Worm (Caenorhabditis elegans) whole organism, L1 larva: ENCODE measurements around the gene B0432.14.
A peak's percentile ranks its signal among the peaks of the same experiment; 100 is the strongest.

Experiments
- C04F5.9 ChIP-seq: sonication (generic microtip); optimal IDR thresholded peaks from 2 replicates; lab custom pipeline; 2016; ENCODE audit warnings: missing genetic modification characterization, missing compliant biosample characterization
- C16A3.4 ChIP-seq: fragments of 150-350 bp; optimal IDR thresholded peaks from 2 replicates; lab custom pipeline; 2014; ENCODE audit warnings: missing biosample characterization, missing genetic modification characterization
- F16B12.6 ChIP-seq: fragments of 150-350 bp; optimal IDR thresholded peaks from 2 replicates; lab custom pipeline; 2014; ENCODE audit warnings: missing biosample characterization, missing genetic modification characterization
- aha-1 ChIP-seq: fragments of 150-350 bp; optimal IDR thresholded peaks from 2 replicates; lab custom pipeline; 2014; ENCODE audit warnings: missing biosample characterization, missing genetic modification characterization
- alr-1 ChIP-seq: fragments of 200-800 bp; sonication (Bioruptor generic); optimal IDR thresholded peaks from 2 replicates; lab custom pipeline; 2018; ENCODE audit warnings: borderline replicate concordance, mild to moderate bottlenecking, missing genetic modification characterization, missing compliant biosample characterization
- blmp-1 ChIP-seq: fragments of 150-350 bp; optimal IDR thresholded peaks from 2 replicates; lab custom pipeline; 2014; ENCODE audit warnings: missing biosample characterization, missing genetic modification characterization
- ceh-8 ChIP-seq: fragments of 200-800 bp; sonication (Bioruptor generic); optimal IDR thresholded peaks from 2 replicates; lab custom pipeline; 2018; ENCODE audit warnings: mild to moderate bottlenecking, missing genetic modification characterization, moderate library complexity, missing compliant biosample characterization
- ceh-82 ChIP-seq, 3 experiments: fragments of 150-350 bp in 1 of 3; sonication (generic microtip) in 2 of 3; optimal IDR thresholded peaks; 2 replicates each; lab custom pipeline; 2014 to 2017; ENCODE audit warnings: missing biosample characterization in 3 of 3, missing genetic modification characterization in 3 of 3
- ceh-90 ChIP-seq: sonication (generic microtip); optimal IDR thresholded peaks from 2 replicates; lab custom pipeline; 2016; ENCODE audit warnings: missing genetic modification characterization, missing compliant biosample characterization
- ces-1 ChIP-seq: fragments of 150-350 bp; optimal IDR thresholded peaks from 2 replicates; lab custom pipeline; 2014; ENCODE audit warnings: missing biosample characterization, missing genetic modification reagents, missing genetic modification characterization
- dsc-1 ChIP-seq: sonication (generic microtip); optimal IDR thresholded peaks from 2 replicates; lab custom pipeline; 2016; ENCODE audit warnings: mild to moderate bottlenecking, missing genetic modification characterization, missing compliant biosample characterization
- efl-1 ChIP-seq, 4 experiments: fragments of 150-350 bp; optimal IDR thresholded peaks in 3 of 4; peaks in 1 of 4; 1 replicate in 1 of 4; 2 replicates in 3 of 4; lab custom pipeline; 2014; ENCODE audit warnings: missing biosample characterization in 2 of 4, missing genetic modification characterization in 2 of 4, missing genetic modification reagents in 2 of 4
- efl-3 ChIP-seq: fragments of 200-800 bp; sonication (Bioruptor generic); optimal IDR thresholded peaks from 2 replicates; lab custom pipeline; 2018; ENCODE audit warnings: mild to moderate bottlenecking, missing genetic modification characterization, missing compliant biosample characterization
- egl-27 ChIP-seq, 2 experiments: fragments of 150-350 bp in 1 of 2; sonication (generic microtip); optimal IDR thresholded peaks; 3 replicates each; lab custom pipeline; 2017 to 2018; ENCODE audit warnings: missing biosample characterization in 2 of 2, missing genetic modification characterization in 2 of 2, missing genetic modification reagents in 2 of 2
- elt-2 ChIP-seq: sonication (generic microtip); optimal IDR thresholded peaks from 2 replicates; lab custom pipeline; 2016; ENCODE audit warnings: missing genetic modification characterization, mild to moderate bottlenecking, inconsistent platforms, missing compliant biosample characterization, missing genetic modification reagents
- elt-3 ChIP-seq, 6 experiments: fragments of 150-350 bp in 1 of 6; sonication (generic microtip); optimal IDR thresholded peaks; 2 replicates each; lab custom pipeline; 2017 to 2018; ENCODE audit warnings: missing biosample characterization in 6 of 6, missing genetic modification characterization in 6 of 6, inconsistent platforms in 1 of 6
- ets-5 ChIP-seq: fragments of 200-800 bp; sonication (Bioruptor generic); IDR thresholded peaks from 2 replicates; pipeline ENCODE4 v1.3.6; 2022; ENCODE audit warnings: missing genetic modification characterization, missing compliant biosample characterization
- fkh-4 ChIP-seq: sonication (generic microtip); optimal IDR thresholded peaks from 2 replicates; lab custom pipeline; 2016; ENCODE audit warnings: missing compliant biosample characterization, missing genetic modification characterization, borderline replicate concordance
- hlh-4 ChIP-seq: sonication (generic microtip); optimal IDR thresholded peaks from 2 replicates; lab custom pipeline; 2016; ENCODE audit warnings: mild to moderate bottlenecking, missing genetic modification characterization, missing compliant biosample characterization
- hpl-2 ChIP-seq: fragments of 150-350 bp; optimal IDR thresholded peaks from 2 replicates; lab custom pipeline; 2014; ENCODE audit warnings: missing biosample characterization, missing genetic modification reagents, missing genetic modification characterization
- irx-1 ChIP-seq: sonication (generic microtip); optimal IDR thresholded peaks from 2 replicates; lab custom pipeline; 2016; ENCODE audit warnings: missing genetic modification characterization, missing compliant biosample characterization
- jun-1 ChIP-seq: fragments of 150-350 bp; optimal IDR thresholded peaks from 2 replicates; lab custom pipeline; 2014; ENCODE audit warnings: missing biosample characterization, missing genetic modification reagents, missing genetic modification characterization
- lin-13 ChIP-seq: fragments of 150-350 bp; optimal IDR thresholded peaks from 2 replicates; lab custom pipeline; 2014; ENCODE audit warnings: missing biosample characterization, missing genetic modification reagents, missing genetic modification characterization
- lir-3 ChIP-seq: sonication (generic microtip); optimal IDR thresholded peaks from 2 replicates; lab custom pipeline; 2016; ENCODE audit warnings: mild to moderate bottlenecking, missing genetic modification characterization, moderate library complexity, missing compliant biosample characterization; ENCODE audit not compliant: poor library complexity
- mab-9 ChIP-seq: fragments of 200-800 bp; sonication (Bioruptor generic); IDR thresholded peaks from 2 replicates; pipeline ENCODE4 v1.3.6; 2022; ENCODE audit warnings: missing genetic modification reagents, missing genetic modification characterization, missing compliant biosample characterization
- nhr-19 ChIP-seq: fragments of 200-800 bp; sonication (Bioruptor generic); conservative IDR thresholded peaks from 2 replicates; pipeline ENCODE4 v1.3.6; 2022; ENCODE audit warnings: missing genetic modification characterization, missing compliant biosample characterization
- nhr-20 ChIP-seq: sonication (generic microtip); optimal IDR thresholded peaks from 2 replicates; lab custom pipeline; 2016; ENCODE audit warnings: mild to moderate bottlenecking, missing genetic modification characterization, missing compliant biosample characterization
- nhr-237 ChIP-seq: fragments of 150-350 bp; optimal IDR thresholded peaks from 2 replicates; lab custom pipeline; 2014; ENCODE audit warnings: missing biosample characterization, missing genetic modification characterization
- nhr-28 ChIP-seq: fragments of 150-350 bp; optimal IDR thresholded peaks from 2 replicates; lab custom pipeline; 2014; ENCODE audit warnings: missing biosample characterization, missing genetic modification characterization
- nhr-71 ChIP-seq: sonication (generic microtip); optimal IDR thresholded peaks from 2 replicates; lab custom pipeline; 2016; ENCODE audit warnings: mild to moderate bottlenecking, missing genetic modification characterization, moderate library complexity, missing compliant biosample characterization
- pax-3 ChIP-seq: fragments of 200-800 bp; sonication (Bioruptor generic); optimal IDR thresholded peaks from 2 replicates; lab custom pipeline; 2018; ENCODE audit warnings: mild to moderate bottlenecking, missing genetic modification characterization, moderate library complexity, missing compliant biosample characterization
- pqm-1 ChIP-seq: sonication (generic microtip); optimal IDR thresholded peaks from 3 replicates; lab custom pipeline; 2017; ENCODE audit warnings: missing biosample characterization, missing genetic modification characterization
- snpc-4 ChIP-seq: fragments of 150-350 bp; optimal IDR thresholded peaks from 2 replicates; lab custom pipeline; 2014; ENCODE audit warnings: missing biosample characterization, missing genetic modification characterization
- unc-130 ChIP-seq: fragments of 150-350 bp; optimal IDR thresholded peaks from 2 replicates; lab custom pipeline; 2017; ENCODE audit warnings: missing biosample characterization, missing genetic modification characterization, inconsistent platforms
- unc-62 ChIP-seq: fragments of 150-350 bp; optimal IDR thresholded peaks from 2 replicates; lab custom pipeline; 2014; ENCODE audit warnings: missing biosample characterization, missing genetic modification reagents, missing genetic modification characterization
- unc-86 ChIP-seq: sonication (generic microtip); optimal IDR thresholded peaks from 2 replicates; lab custom pipeline; 2016; ENCODE audit warnings: missing genetic modification characterization, missing compliant biosample characterization
- unc-98 ChIP-seq: fragments of 200-800 bp; sonication (Bioruptor generic); IDR thresholded peaks from 2 replicates; pipeline ENCODE4 v1.3.6; 2022; ENCODE audit warnings: missing genetic modification characterization, missing compliant biosample characterization
- vab-15 ChIP-seq: sonication (generic microtip); optimal IDR thresholded peaks from 2 replicates; lab custom pipeline; 2017; ENCODE audit warnings: missing genotype, mild to moderate bottlenecking, missing genetic modification characterization, missing compliant biosample characterization
- zag-1 ChIP-seq: fragments of 150-350 bp; optimal IDR thresholded peaks from 2 replicates; lab custom pipeline; 2014; ENCODE audit warnings: missing biosample characterization, missing genetic modification characterization
- zip-4 ChIP-seq: fragments of 200-800 bp; sonication (Bioruptor generic); optimal IDR thresholded peaks from 2 replicates; lab custom pipeline; 2018; ENCODE audit warnings: mild to moderate bottlenecking, missing genetic modification characterization, moderate library complexity, missing compliant biosample characterization
- ztf-4 ChIP-seq: fragments of 150-350 bp; optimal IDR thresholded peaks from 2 replicates; lab custom pipeline; 2014; ENCODE audit warnings: missing biosample characterization, missing genetic modification characterization

B0432.14 gene

DNA sequence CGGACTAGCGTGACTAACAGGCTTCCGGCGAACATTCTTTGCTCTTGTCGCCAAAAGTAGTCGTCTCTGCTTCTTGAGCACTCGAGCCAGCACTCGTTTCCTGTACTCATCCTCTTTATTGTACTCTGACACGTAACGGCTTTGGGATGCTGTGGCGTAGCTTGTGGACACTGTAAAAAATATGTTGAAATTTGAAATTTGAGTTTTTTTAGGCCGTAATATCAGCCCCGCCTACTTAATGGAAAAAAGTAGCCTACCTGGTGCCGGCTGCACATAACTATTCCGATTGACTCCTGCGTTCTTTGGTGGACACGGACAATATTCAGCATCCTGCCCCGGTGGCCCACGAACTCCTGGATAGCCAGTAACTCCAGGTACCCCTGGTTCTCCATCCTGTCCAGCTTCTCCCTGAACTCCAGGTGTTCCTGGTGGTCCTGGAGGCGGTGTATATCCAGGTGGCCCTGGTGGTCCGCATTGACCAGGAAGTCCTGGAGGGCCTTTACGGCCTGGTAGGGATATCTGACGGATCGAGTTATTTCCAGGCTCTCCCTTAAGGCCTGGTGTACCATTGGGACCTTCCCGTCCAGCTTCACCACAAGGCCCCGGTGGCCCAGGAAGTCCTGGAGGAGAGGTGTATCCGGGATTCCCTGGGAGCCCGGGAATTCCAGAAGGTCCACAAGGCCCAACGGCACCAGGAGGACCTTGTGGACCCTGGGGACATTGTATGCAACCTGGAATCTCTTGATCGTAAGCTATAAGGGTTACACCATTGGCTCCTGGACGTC, 40.0 kb downstream of the B0432.14 start:
- TF ChIP-seq vab-15 (tag; lab: Kevin White, UChicago) (no peak), unc-98 (no peak), dsc-1 (tag; lab: Kevin White, UChicago) (no peak), egl-27 (tag; optimal IDR thresholded peaks at IDR 0.05; lab: Kevin White, UChicago) (no peak), ceh-90 (tag; lab: Kevin White, UChicago) (no peak), jun-1 (tag; lab: Kevin White, UChicago) (no peak), F16B12.6 (no peak), aha-1 (tag; lab: Kevin White, UChicago) (no peak), snpc-4 (tag; lab: Kevin White, UChicago) (no peak), unc-62 (no peak), ets-5 (GFP tag; lab: Robert Waterston, UW) (no peak), zag-1 (tag; lab: Kevin White, UChicago) (no peak), alr-1 (tag; lab: Kevin White, UChicago) (no peak), elt-2 (tag; lab: Kevin White, UChicago) (no peak), nhr-19 (GFP tag; lab: Robert Waterston, UW) (no peak)

DNA sequence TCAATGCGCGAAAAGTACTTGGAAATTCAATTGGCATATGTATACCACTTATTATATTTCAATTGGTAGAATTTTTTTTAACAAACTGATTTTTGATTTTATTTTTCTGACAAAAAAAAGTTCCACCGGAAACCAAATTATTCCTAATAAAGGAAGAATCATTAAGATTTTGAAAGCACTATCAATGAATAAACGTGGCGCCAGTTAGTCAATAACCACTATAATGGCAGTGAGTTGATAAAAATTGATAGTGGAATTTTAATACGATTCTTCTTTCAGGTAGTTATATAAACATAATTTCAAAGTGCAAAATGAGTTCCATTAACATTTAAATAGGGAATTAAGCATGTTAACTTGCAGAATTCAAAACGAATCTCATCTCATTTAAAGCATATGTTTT, 41.5 kb downstream of the B0432.14 start, which contains the start of gene col-69:
TSS of gene col-69 (minus strand) at position 101 of the 400 bp plus-strand sequence.
- no peak for TF ChIP-seq efl-1 (optimal IDR thresholded peaks at IDR 0.05; lab: Kevin White, UChicago)
- TF ChIP-seq efl-1 (GFP tag; optimal IDR thresholded peaks at IDR 0.05 in 1 of 2; lab: Kevin White, UChicago) = peak in 1 of 2 experiments; percentile 17
- no peak for TF ChIP-seq zag-1 (tag; lab: Kevin White, UChicago)

DNA sequence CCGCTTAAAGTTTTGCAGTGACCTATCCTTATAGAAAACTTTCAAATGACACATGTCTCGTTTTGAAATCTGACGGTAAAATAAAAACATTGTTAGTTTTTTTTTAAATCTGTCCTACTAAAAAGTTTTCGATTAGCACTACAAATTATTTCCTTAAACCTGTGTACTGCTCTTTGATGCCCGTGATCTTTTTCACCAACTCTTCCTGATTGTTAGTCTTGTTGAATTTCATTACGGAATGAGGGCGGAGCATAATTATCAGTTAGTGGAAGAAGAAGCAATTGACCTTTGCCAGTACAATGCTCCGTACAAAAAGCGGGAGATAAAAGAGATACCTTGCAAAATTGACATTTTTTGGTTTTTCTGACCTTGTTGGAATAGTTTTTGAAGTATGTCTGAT, 43.0 kb downstream of the B0432.14 start, which contains the start of gene K01A2.4:
TSS of gene K01A2.4 (plus strand) at position 301 of the 400 bp plus-strand sequence.
- TF ChIP-seq ces-1 (GFP tag; lab: Kevin White, UChicago) = no peak
- TF ChIP-seq C04F5.9 (tag; lab: Kevin White, UChicago) = no peak
- no peak for TF ChIP-seq zip-4 (GFP tag; lab: Kevin White, UChicago)
- TF ChIP-seq nhr-237 = no peak
- TF ChIP-seq irx-1 (tag; lab: Kevin White, UChicago) = no peak
- TF ChIP-seq hpl-2 (GFP tag; lab: Kevin White, UChicago) = no peak
- TF ChIP-seq C16A3.4 (tag; lab: Kevin White, UChicago) = no peak
- no peak for TF ChIP-seq snpc-4 (tag; lab: Kevin White, UChicago)
- TF ChIP-seq nhr-20 (tag; lab: Kevin White, UChicago) = no peak
- TF ChIP-seq fkh-4 (tag; lab: Kevin White, UChicago) = no peak
- no peak for TF ChIP-seq elt-3 (tag; optimal IDR thresholded peaks at IDR 0.05; lab: Kevin White, UChicago)
- no peak for TF ChIP-seq nhr-19 (GFP tag; lab: Robert Waterston, UW)
- TF ChIP-seq hlh-4 (tag; lab: Kevin White, UChicago) = no peak
- TF ChIP-seq ceh-8 = no peak
- no peak for TF ChIP-seq lin-13 (GFP tag; lab: Kevin White, UChicago)
- no peak for TF ChIP-seq ceh-82 (tag; optimal IDR thresholded peaks at IDR 0.05; lab: Kevin White, UChicago)

ce11 chrII:312110-312509, 48.0 kb downstream of the B0432.14 start, which contains the start of gene mps-2:
mps-2 (minus strand) TSS chrII:312210.
- TF ChIP-seq dsc-1 (tag; lab: Kevin White, UChicago) (peak; percentile 46), nhr-71 (peak; percentile 8)
- TF ChIP-seq, all 84 proteins: peak for 2; not testable (repeated sequence) for 82

DNA sequence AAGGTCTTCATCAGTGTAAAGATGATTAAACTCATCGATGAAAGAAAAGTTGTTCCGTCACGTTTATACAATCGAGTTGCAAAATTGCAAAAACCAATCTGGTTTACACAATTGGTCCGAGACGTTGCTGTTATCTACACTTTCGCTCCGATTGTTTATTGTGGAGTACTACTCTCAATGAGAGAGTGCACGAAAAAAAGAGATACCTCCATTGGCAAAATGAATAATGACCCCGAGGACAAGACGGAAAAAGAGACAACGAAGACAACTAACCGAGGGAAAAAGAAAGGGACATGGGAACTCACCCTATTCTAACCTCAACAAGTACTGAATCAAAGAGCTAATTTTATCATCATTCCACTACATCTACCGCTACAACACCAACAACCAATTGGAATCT, 49.4 kb downstream of the B0432.14 start:
- no peak for TF ChIP-seq ztf-4
- no peak for TF ChIP-seq snpc-4 (tag; lab: Kevin White, UChicago)
- TF ChIP-seq pax-3 (tag; lab: Kevin White, UChicago) = no peak
- TF ChIP-seq efl-3 (GFP tag; lab: Kevin White, UChicago) = no peak
- TF ChIP-seq hpl-2 (GFP tag; lab: Kevin White, UChicago) = no peak
- TF ChIP-seq unc-86 (tag; lab: Kevin White, UChicago) = no peak
- TF ChIP-seq lir-3 (tag; lab: Kevin White, UChicago) = no peak
- TF ChIP-seq ceh-8 = no peak
- no peak for TF ChIP-seq nhr-28 (tag; lab: Kevin White, UChicago)
- no peak for TF ChIP-seq mab-9 (GFP tag; lab: Robert Waterston, UW)
- TF ChIP-seq ceh-90 (tag; lab: Kevin White, UChicago) = no peak
- no peak for TF ChIP-seq F16B12.6
- TF ChIP-seq pqm-1 (tag; lab: Kevin White, UChicago) = no peak
- TF ChIP-seq C16A3.4 (tag; lab: Kevin White, UChicago) = no peak
- no peak for TF ChIP-seq nhr-20 (tag; lab: Kevin White, UChicago)
- TF ChIP-seq irx-1 (tag; lab: Kevin White, UChicago) = no peak
- peak; percentile 78 for TF ChIP-seq blmp-1 (tag; lab: Kevin White, UChicago)
- TF ChIP-seq elt-2 (tag; lab: Kevin White, UChicago) = peak; percentile 57
- TF ChIP-seq unc-130 = no peak
